Worm (Caenorhabditis elegans): ENCODE measurements around the gene K05G3.2.

DNA sequence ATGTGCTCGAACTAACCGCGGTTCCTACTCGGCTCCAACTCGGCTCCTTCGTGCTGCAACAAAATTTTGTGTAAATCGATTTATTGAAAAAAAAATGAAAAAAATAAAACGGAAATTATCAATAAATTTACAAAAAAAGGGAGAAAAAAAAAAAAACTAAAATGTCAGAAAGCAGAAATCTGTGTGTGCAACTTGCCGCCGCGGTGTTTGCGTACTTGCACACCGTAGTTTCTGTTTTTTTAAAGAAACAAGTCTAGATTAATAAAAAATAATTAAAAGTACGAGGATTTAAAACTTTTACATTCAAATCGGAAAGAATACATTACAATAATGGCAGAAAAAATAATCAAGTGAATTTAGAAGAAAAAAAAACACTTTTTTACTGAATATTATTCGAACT lies 27.0 kb downstream of the K05G3.2 start:
- TF ChIP-seq ama-1 (optimal IDR thresholded peaks at IDR 0.05), result no peak
- no peak for TF ChIP-seq fkh-10 (GFP tag; optimal IDR thresholded peaks at IDR 0.05)
- no peak for TF ChIP-seq egl-43 (GFP tag; IDR thresholded peaks at IDR 0.05)
- no peak for TF ChIP-seq mep-1 (tag; optimal IDR thresholded peaks at IDR 0.05)
- no peak for TF ChIP-seq pqm-1 (tag; optimal IDR thresholded peaks at IDR 0.05)
- TF ChIP-seq nhr-41 (GFP tag; IDR thresholded peaks at IDR 0.05), result no peak
- TF ChIP-seq ces-1 (GFP tag; optimal IDR thresholded peaks at IDR 0.05), result no peak
